Fruit fly (Drosophila melanogaster) whole organism, embryonic: ENCODE results near the gene Snup.
A peak's percentile ranks its signal among the peaks of the same experiment; 100 is the strongest.

Source experiments
- C15 ChIP-seq: fragments of 200-800 bp; sonication (Bioruptor generic); IDR thresholded peaks from 3 replicates; pipeline ENCODE4 v1.3.6; 2022; ENCODE audit warnings: missing biosample characterization, missing genetic modification characterization
- CG10209 ChIP-seq: fragments of 200-800 bp; sonication (Bioruptor generic); optimal IDR thresholded peaks from 3 replicates; lab custom pipeline; 2017; ENCODE audit warnings: missing biosample characterization, mild to moderate bottlenecking, missing genetic modification characterization, missing genetic modification reagents
- CG10565 ChIP-seq: fragments of 200-800 bp; sonication (Bioruptor generic); optimal IDR thresholded peaks from 3 replicates; lab custom pipeline; 2016; ENCODE audit warnings: missing biosample characterization, mild to moderate bottlenecking, missing genetic modification characterization
- CG10654 ChIP-seq: fragments of 200-800 bp; sonication (Bioruptor generic); optimal IDR thresholded peaks from 2 replicates; lab custom pipeline; 2016; ENCODE audit warnings: missing biosample characterization, missing genetic modification characterization
- CG10979 ChIP-seq: fragments of 200-800 bp; sonication (Bioruptor generic); optimal IDR thresholded peaks from 2 replicates; lab custom pipeline; 2018; ENCODE audit warnings: missing biosample characterization, mild to moderate bottlenecking, missing genetic modification characterization, moderate library complexity
- CG13624 ChIP-seq: fragments of 200-800 bp; sonication (Bioruptor generic); optimal IDR thresholded peaks from 2 replicates; lab custom pipeline; 2016; ENCODE audit warnings: missing biosample characterization, missing genetic modification characterization
- CG13775 ChIP-seq: fragments of 200-800 bp; sonication (Bioruptor generic); optimal IDR thresholded peaks from 3 replicates; lab custom pipeline; 2017; ENCODE audit warnings: missing biosample characterization, mild to moderate bottlenecking, missing genetic modification characterization
- CG14014 ChIP-seq: fragments of 200-800 bp; sonication (Bioruptor generic); IDR thresholded peaks from 2 replicates; pipeline ENCODE4 v1.3.6; 2022; ENCODE audit warnings: missing biosample characterization, missing genetic modification characterization
- CG15696 ChIP-seq: fragments of 200-800 bp; sonication (Bioruptor generic); optimal IDR thresholded peaks from 2 replicates; lab custom pipeline; 2019; ENCODE audit warnings: missing biosample characterization, mild to moderate bottlenecking, missing genetic modification characterization, moderate library complexity
- CG18262 ChIP-seq: fragments of 200-800 bp; optimal IDR thresholded peaks from 3 replicates; lab custom pipeline; 2019; ENCODE audit warnings: missing biosample characterization, mild to moderate bottlenecking, missing genetic modification characterization, moderate library complexity
- CG18476 ChIP-seq: fragments of 200-800 bp; sonication (Bioruptor generic); optimal IDR thresholded peaks from 2 replicates; lab custom pipeline; 2016; ENCODE audit warnings: missing biosample characterization, mild to moderate bottlenecking, missing genetic modification characterization
- CG30431 ChIP-seq: fragments of 200-800 bp; sonication (Bioruptor generic); optimal IDR thresholded peaks from 2 replicates; lab custom pipeline; 2017; ENCODE audit warnings: missing biosample characterization, missing genetic modification characterization
- CG31388 ChIP-seq: fragments of 200-800 bp; sonication (Bioruptor generic); optimal IDR thresholded peaks from 2 replicates; lab custom pipeline; 2016; ENCODE audit warnings: missing biosample characterization, missing genetic modification characterization
- CG33557 ChIP-seq: fragments of 200-800 bp; sonication (Bioruptor generic); optimal IDR thresholded peaks from 2 replicates; lab custom pipeline; 2019; ENCODE audit warnings: missing biosample characterization, mild to moderate bottlenecking, missing genetic modification characterization, moderate library complexity
- CG3407 ChIP-seq: fragments of 200-800 bp; sonication (Bioruptor generic); optimal IDR thresholded peaks from 2 replicates; lab custom pipeline; 2018; ENCODE audit warnings: missing biosample characterization, mild to moderate bottlenecking, missing genetic modification characterization
- CG4820 ChIP-seq: fragments of 200-800 bp; sonication (Bioruptor generic); optimal IDR thresholded peaks from 3 replicates; lab custom pipeline; 2016; ENCODE audit warnings: missing biosample characterization, missing genetic modification characterization
- CG6175 ChIP-seq: fragments of 200-800 bp; sonication (Bioruptor generic); IDR thresholded peaks from 3 replicates; pipeline ENCODE4 v1.3.6; 2022; ENCODE audit warnings: missing biosample characterization, missing genetic modification characterization
- CG6813 ChIP-seq: fragments of 200-800 bp; sonication (Bioruptor generic); optimal IDR thresholded peaks from 2 replicates; lab custom pipeline; 2017; ENCODE audit warnings: missing biosample characterization, missing genetic modification characterization, mild to moderate bottlenecking, moderate library complexity, missing genetic modification reagents
- CG8281 ChIP-seq: fragments of 200-800 bp; sonication (Bioruptor generic); optimal IDR thresholded peaks from 2 replicates; lab custom pipeline; 2018; ENCODE audit warnings: missing biosample characterization, mild to moderate bottlenecking, missing genetic modification characterization, moderate library complexity
- CG8944 ChIP-seq: fragments of 200-800 bp; sonication (Bioruptor generic); optimal IDR thresholded peaks from 3 replicates; lab custom pipeline; 2016; ENCODE audit warnings: missing biosample characterization, missing genetic modification characterization
- Drgx ChIP-seq: fragments of 200-800 bp; sonication (Bioruptor generic); IDR thresholded peaks from 2 replicates; pipeline ENCODE4 v1.3.6; 2022; ENCODE audit warnings: missing biosample characterization, missing genetic modification characterization
- Eip74EF ChIP-seq, 2 experiments: fragments of 200-800 bp in 1 of 2; fragments of >200 bp in 1 of 2; sonication (Bioruptor generic) in 1 of 2; optimal IDR thresholded peaks; 2 replicates each; lab custom pipeline; 2017 to 2019; ENCODE audit warnings: missing biosample characterization in 2 of 2, missing genetic modification characterization in 2 of 2, mild to moderate bottlenecking in 1 of 2, moderate library complexity in 1 of 2
- HLHmδ ChIP-seq: fragments of 200-800 bp; sonication (Bioruptor generic); optimal IDR thresholded peaks from 2 replicates; lab custom pipeline; 2018; ENCODE audit warnings: missing biosample characterization, mild to moderate bottlenecking, missing genetic modification characterization, moderate library complexity
- Hsf ChIP-seq: fragments of 200-800 bp; sonication (Bioruptor generic); optimal IDR thresholded peaks from 3 replicates; lab custom pipeline; 2016; ENCODE audit warnings: missing biosample characterization, missing genetic modification characterization
- Jarid2 ChIP-seq: fragments of 200-800 bp; sonication (Bioruptor generic); optimal IDR thresholded peaks from 3 replicates; lab custom pipeline; 2017; ENCODE audit warnings: mild to moderate bottlenecking, missing biosample characterization, missing genetic modification reagents, missing genetic modification characterization
- Lhr ChIP-seq: fragments of 200-800 bp; sonication (Bioruptor generic); optimal IDR thresholded peaks from 3 replicates; lab custom pipeline; 2017; ENCODE audit warnings: mild to moderate bottlenecking, missing biosample characterization, missing genetic modification reagents, missing genetic modification characterization
- NfI ChIP-seq: fragments of 200-800 bp; sonication (Bioruptor generic); optimal IDR thresholded peaks from 3 replicates; lab custom pipeline; 2018; ENCODE audit warnings: missing biosample characterization, mild to moderate bottlenecking, missing genetic modification characterization, moderate library complexity
- Rx ChIP-seq: fragments of 200-800 bp; sonication (Bioruptor generic); IDR thresholded peaks from 2 replicates; pipeline ENCODE4 v1.3.6; 2022; ENCODE audit warnings: missing biosample characterization, missing genetic modification characterization
- Sry-δ ChIP-seq: fragments of 200-800 bp; sonication (Bioruptor generic); optimal IDR thresholded peaks from 2 replicates; lab custom pipeline; 2016; ENCODE audit warnings: missing biosample characterization, missing genetic modification characterization
- TFAM ChIP-seq: fragments of 200-800 bp; sonication (Bioruptor generic); optimal IDR thresholded peaks from 2 replicates; lab custom pipeline; 2017; ENCODE audit warnings: missing biosample characterization, missing genetic modification characterization, inconsistent platforms
- Xrp1 ChIP-seq: fragments of 200-800 bp; sonication (Bioruptor generic); IDR thresholded peaks from 2 replicates; pipeline ENCODE4 v1.3.6; 2022; ENCODE audit warnings: missing biosample characterization, missing genetic modification characterization
- YL-1 ChIP-seq: fragments of 200-800 bp; sonication (Bioruptor generic); optimal IDR thresholded peaks from 3 replicates; lab custom pipeline; 2017; ENCODE audit warnings: missing biosample characterization, mild to moderate bottlenecking, missing genetic modification characterization
- ato ChIP-seq: fragments of 200-800 bp; sonication (Bioruptor generic); IDR thresholded peaks from 2 replicates; pipeline ENCODE4 v1.3.6; 2022; ENCODE audit warnings: missing biosample characterization, missing genetic modification characterization; ENCODE audit not compliant: partially characterized antibody
- cato ChIP-seq: fragments of 200-800 bp; sonication (Bioruptor generic); optimal IDR thresholded peaks from 2 replicates; lab custom pipeline; 2016; ENCODE audit warnings: missing biosample characterization, missing genetic modification characterization, borderline replicate concordance
- ci ChIP-seq: fragments of 200-800 bp; sonication (Bioruptor generic); IDR thresholded peaks from 3 replicates; pipeline ENCODE4 v1.3.6; 2022; ENCODE audit warnings: missing biosample characterization, missing genetic modification characterization
- ems ChIP-seq: fragments of 200-800 bp; sonication (Bioruptor generic); optimal IDR thresholded peaks from 3 replicates; lab custom pipeline; 2016; ENCODE audit warnings: missing biosample characterization, missing genetic modification characterization
- fd3F ChIP-seq: fragments of 200-800 bp; sonication (Bioruptor generic); optimal IDR thresholded peaks from 2 replicates; lab custom pipeline; 2018; ENCODE audit warnings: missing biosample characterization, mild to moderate bottlenecking, missing genetic modification characterization, moderate library complexity
- fd96Cb ChIP-seq: fragments of 200-800 bp; sonication (Bioruptor generic); optimal IDR thresholded peaks from 2 replicates; lab custom pipeline; 2018; ENCODE audit warnings: missing biosample characterization, mild to moderate bottlenecking, missing genetic modification characterization, moderate library complexity
- grau ChIP-seq: fragments of 200-800 bp; optimal IDR thresholded peaks from 3 replicates; lab custom pipeline; 2019; ENCODE audit warnings: missing biosample characterization, mild to moderate bottlenecking, missing genetic modification characterization, moderate library complexity
- ham ChIP-seq: fragments of 200-800 bp; sonication (Bioruptor generic); IDR thresholded peaks from 2 replicates; pipeline ENCODE4 v1.3.6; 2022; ENCODE audit warnings: missing biosample characterization, missing genetic modification characterization
- hth ChIP-seq: fragments of >200 bp; optimal IDR thresholded peaks from 2 replicates; lab custom pipeline; 2017; ENCODE audit warnings: inconsistent platforms
- onecut ChIP-seq: fragments of 200-800 bp; sonication (Bioruptor generic); IDR thresholded peaks from 2 replicates; pipeline ENCODE4 v1.3.6; 2022; ENCODE audit warnings: missing biosample characterization, missing genetic modification characterization
- org-1 ChIP-seq: fragments of 200-800 bp; sonication (Bioruptor generic); optimal IDR thresholded peaks from 2 replicates; lab custom pipeline; 2017; ENCODE audit warnings: missing biosample characterization, missing genetic modification characterization
- pb ChIP-seq: fragments of 200-800 bp; sonication (Bioruptor generic); optimal IDR thresholded peaks from 3 replicates; lab custom pipeline; 2016; ENCODE audit warnings: missing biosample characterization, missing genetic modification characterization
- schlank ChIP-seq: fragments of 200-800 bp; sonication (Bioruptor generic); optimal IDR thresholded peaks from 2 replicates; lab custom pipeline; 2018; ENCODE audit warnings: missing biosample characterization, mild to moderate bottlenecking, missing genetic modification characterization
- tin ChIP-seq: fragments of 200-800 bp; sonication (Bioruptor generic); optimal IDR thresholded peaks from 3 replicates; lab custom pipeline; 2016; ENCODE audit warnings: missing biosample characterization, missing genetic modification characterization
- twi ChIP-seq: fragments of 200-800 bp; optimal IDR thresholded peaks from 2 replicates; lab custom pipeline; 2019; ENCODE audit warnings: missing biosample characterization, mild to moderate bottlenecking, missing genetic modification characterization, moderate library complexity
- tx ChIP-seq: fragments of 200-800 bp; sonication (Bioruptor generic); optimal IDR thresholded peaks from 2 replicates; lab custom pipeline; 2016; ENCODE audit warnings: missing biosample characterization, missing genetic modification characterization
- unc-4 ChIP-seq: fragments of 200-800 bp; sonication (Bioruptor generic); IDR thresholded peaks from 2 replicates; pipeline ENCODE4 v1.3.6; 2022; ENCODE audit warnings: missing biosample characterization, missing genetic modification characterization; ENCODE audit not compliant: partially characterized antibody
- z ChIP-seq: fragments of 200-800 bp; sonication (Bioruptor generic); IDR thresholded peaks from 3 replicates; pipeline ENCODE4 v1.3.6; 2022; ENCODE audit warnings: missing biosample characterization, missing genetic modification characterization
- zfh1 ChIP-seq: fragments of 200-800 bp; sonication (Bioruptor generic); IDR thresholded peaks from 3 replicates; pipeline ENCODE4 v1.3.6; 2022; ENCODE audit warnings: missing biosample characterization, missing genetic modification characterization

Gene Snup

DNA sequence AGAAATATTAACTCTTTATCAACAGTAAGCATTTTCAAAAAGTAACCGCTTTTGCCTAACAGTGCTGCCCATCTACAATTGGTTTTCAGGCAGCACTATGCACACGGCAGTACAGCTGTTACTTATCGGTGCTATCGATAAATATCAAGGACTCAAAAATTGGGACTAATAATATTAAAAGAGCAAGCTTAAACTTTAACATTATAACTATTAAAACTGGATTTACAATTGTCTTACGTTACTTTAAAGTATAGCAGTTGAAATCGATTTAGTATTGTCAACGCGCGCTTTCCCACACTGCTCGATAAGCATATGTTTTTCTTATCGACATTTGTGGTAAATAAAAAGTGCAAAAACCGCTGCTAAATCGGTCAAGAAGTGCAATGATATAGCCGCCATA lies 20.5 kb upstream of the Snup start, which contains the start of the genes CG42245 and MEP-1 (continued):
- TF ChIP-seq Lhr (peak; percentile 38), Xrp1 (GFP tag; lab: Robert Waterston, UW) (peak; percentile 41; the same call in 1 of the 2 replicates), ci (GFP tag; lab: Robert Waterston, UW) (peak; percentile 55; the same call in 1 of the 3 replicates), CG31388 (GFP tag; lab: Kevin White, UChicago) (peak; percentile 20), Eip74EF (GFP tag; optimal IDR thresholded peaks at IDR 0.05; lab: Kevin White, UChicago) (no peak), CG18476 (GFP tag; lab: Kevin White, UChicago) (peak; percentile 42), CG30431 (GFP tag; lab: Kevin White, UChicago) (no peak), grau (peak; percentile 55), unc-4 (GFP tag; lab: Robert Waterston, UW) (peak; percentile 67), fd3F (GFP tag; lab: Kevin White, UChicago) (no peak), CG18262 (peak; percentile 44), CG33557 (GFP tag; lab: Kevin White, UChicago) (peak; percentile 29), org-1 (GFP tag; lab: Kevin White, UChicago) (no peak), hth (lab: Kevin White, UChicago) (no peak), CG6813 (no peak), tx (GFP tag; lab: Kevin White, UChicago) (peak; percentile 25), cato (GFP tag; lab: Kevin White, UChicago) (peak; percentile 23), schlank (tag; lab: Kevin White, UChicago) (no peak), CG3407 (peak; percentile 16), TFAM (GFP tag; lab: Kevin White, UChicago) (no peak), CG15696 (tag; lab: Kevin White, UChicago) (no peak), CG6175 (no peak), Jarid2 (no peak), CG14014 (GFP tag; lab: Robert Waterston, UW) (no peak), NfI (GFP tag; lab: Kevin White, UChicago) (peak; percentile 45), CG10209 (peak; percentile 17), Sry-δ (GFP tag; lab: Kevin White, UChicago) (peak; percentile 70), z (GFP tag; lab: Robert Waterston, UW) (no peak), CG8281 (no peak), onecut (GFP tag; lab: Robert Waterston, UW) (no peak), CG13624 (GFP tag; lab: Kevin White, UChicago) (peak; percentile 72), ems (peak; percentile 40), C15 (no peak), CG10654 (GFP tag; lab: Kevin White, UChicago) (peak; percentile 53), CG4820 (GFP tag; lab: Kevin White, UChicago) (peak; percentile 41), pb (GFP tag; lab: Kevin White, UChicago) (no peak), Drgx (GFP tag; lab: Robert Waterston, UW) (no peak), HLHmδ (GFP tag; lab: Kevin White, UChicago) (no peak), CG10979 (tag; lab: Kevin White, UChicago) (peak; percentile 9), zfh1 (GFP tag; lab: Robert Waterston, UW) (peak; percentile 36; the same call in 1 of the 3 replicates), Hsf (GFP tag; lab: Kevin White, UChicago) (peak; percentile 63), CG10565 (GFP tag; lab: Kevin White, UChicago) (no peak), tin (GFP tag; lab: Kevin White, UChicago) (peak; percentile 60), CG8944 (peak; percentile 23), Rx (GFP tag; lab: Robert Waterston, UW) (0 out of 2 replicates have a peak, but pooled peaks have one; percentile 13), twi (tag; lab: Kevin White, UChicago) (peak; percentile 58), ato (GFP tag; lab: Robert Waterston, UW) (no peak; the same call in 1 of the 2 replicates), ham (GFP tag; lab: Robert Waterston, UW) (no peak), CG13775 (GFP tag; lab: Kevin White, UChicago) (peak; percentile 53), YL-1 (GFP tag; lab: Kevin White, UChicago) (peak; percentile 37), fd96Cb (tag; lab: Kevin White, UChicago) (no peak)
